Fruit fly (Drosophila melanogaster) whole organism, embryonic: ENCODE results near the gene Eato.

Experiments used
- Atf3 ChIP-seq: fragments of 200-800 bp; sonication (Bioruptor generic); optimal IDR thresholded peaks from 3 replicates; lab custom pipeline; 2016; ENCODE audit warnings: missing biosample characterization, missing genetic modification characterization
- Atf6 ChIP-seq: fragments of 200-800 bp; sonication (Bioruptor generic); IDR thresholded peaks from 2 replicates; pipeline ENCODE4 v1.3.6; 2022; ENCODE audit warnings: missing biosample characterization, missing genetic modification characterization
- Bdp1 ChIP-seq: fragments of 200-800 bp; sonication (Bioruptor generic); optimal IDR thresholded peaks from 3 replicates; lab custom pipeline; 2016; ENCODE audit warnings: missing biosample characterization, missing genetic modification characterization
- CG10147 ChIP-seq: fragments of 200-800 bp; sonication (Bioruptor generic); optimal IDR thresholded peaks from 2 replicates; lab custom pipeline; 2019; ENCODE audit warnings: missing biosample characterization, mild to moderate bottlenecking, missing genetic modification characterization, moderate library complexity
- CG10431 ChIP-seq: fragments of 200-800 bp; sonication (Bioruptor generic); optimal IDR thresholded peaks from 3 replicates; lab custom pipeline; 2018; ENCODE audit warnings: missing biosample characterization, mild to moderate bottlenecking, missing genetic modification characterization
- CG11085 ChIP-seq: fragments of 200-800 bp; sonication (Bioruptor generic); IDR thresholded peaks from 2 replicates; pipeline ENCODE4 v1.3.6; 2022; ENCODE audit warnings: missing biosample characterization, missing genetic modification characterization
- CG13775 ChIP-seq: fragments of 200-800 bp; sonication (Bioruptor generic); optimal IDR thresholded peaks from 3 replicates; lab custom pipeline; 2017; ENCODE audit warnings: missing biosample characterization, mild to moderate bottlenecking, missing genetic modification characterization
- CG1647 ChIP-seq: fragments of 200-800 bp; sonication (Bioruptor generic); optimal IDR thresholded peaks from 3 replicates; lab custom pipeline; 2016; ENCODE audit warnings: missing biosample characterization, missing genetic modification characterization
- CG2889 ChIP-seq: fragments of 200-800 bp; sonication (Bioruptor generic); IDR thresholded peaks from 3 replicates; pipeline ENCODE4 v1.3.6; 2022; ENCODE audit warnings: missing biosample characterization, missing genetic modification characterization
- CG31441 ChIP-seq: fragments of 200-800 bp; sonication (Bioruptor generic); IDR thresholded peaks from 2 replicates; pipeline ENCODE4 v1.3.6; 2022; ENCODE audit warnings: missing biosample characterization, missing genetic modification characterization
- CG33213 ChIP-seq: fragments of 200-800 bp; sonication (Bioruptor generic); optimal IDR thresholded peaks from 3 replicates; lab custom pipeline; 2016; ENCODE audit warnings: missing biosample characterization, missing genetic modification characterization
- CG34376 ChIP-seq: fragments of 200-800 bp; sonication (Bioruptor generic); optimal IDR thresholded peaks from 2 replicates; lab custom pipeline; 2018; ENCODE audit warnings: missing biosample characterization, mild to moderate bottlenecking, missing genetic modification characterization
- CG3995 ChIP-seq: fragments of 200-800 bp; sonication (Bioruptor generic); optimal IDR thresholded peaks from 3 replicates; lab custom pipeline; 2016; ENCODE audit warnings: missing biosample characterization, missing genetic modification characterization
- CG43689 ChIP-seq: fragments of 200-800 bp; sonication (Bioruptor generic); IDR thresholded peaks from 2 replicates; pipeline ENCODE4 v1.3.6; 2022; ENCODE audit warnings: missing biosample characterization, missing genetic modification characterization
- CG4707 ChIP-seq: fragments of 200-800 bp; sonication (Bioruptor generic); optimal IDR thresholded peaks from 2 replicates; lab custom pipeline; 2018; ENCODE audit warnings: missing biosample characterization, mild to moderate bottlenecking, missing genetic modification characterization, moderate library complexity
- CG8924 ChIP-seq: fragments of 200-800 bp; optimal IDR thresholded peaks from 3 replicates; lab custom pipeline; 2019; ENCODE audit warnings: missing biosample characterization, mild to moderate bottlenecking, missing genetic modification characterization, moderate library complexity
- CG8944 ChIP-seq: fragments of 200-800 bp; sonication (Bioruptor generic); optimal IDR thresholded peaks from 3 replicates; lab custom pipeline; 2016; ENCODE audit warnings: missing biosample characterization, missing genetic modification characterization
- Deaf1 ChIP-seq: fragments of 200-800 bp; optimal IDR thresholded peaks from 3 replicates; lab custom pipeline; 2019; ENCODE audit warnings: missing biosample characterization, mild to moderate bottlenecking, missing genetic modification characterization, moderate library complexity
- E2f1 ChIP-seq: fragments of 200-800 bp; sonication (Bioruptor generic); IDR thresholded peaks from 2 replicates; pipeline ENCODE4 v1.3.6; 2022; ENCODE audit warnings: missing biosample characterization, missing genetic modification characterization
- HLH54F ChIP-seq: fragments of 200-800 bp; sonication (Bioruptor generic); optimal IDR thresholded peaks from 3 replicates; lab custom pipeline; 2016; ENCODE audit warnings: missing biosample characterization, missing genetic modification characterization
- Hey ChIP-seq: fragments of 200-800 bp; sonication (Bioruptor generic); optimal IDR thresholded peaks from 3 replicates; lab custom pipeline; 2018; ENCODE audit warnings: missing biosample characterization, mild to moderate bottlenecking, missing genetic modification characterization
- Hr51 ChIP-seq, 2 experiments: fragments of 200-800 bp; sonication (Bioruptor generic); optimal IDR thresholded peaks; 2 replicates in 1 of 2; 3 replicates in 1 of 2; lab custom pipeline; 2016 to 2018; ENCODE audit warnings: missing biosample characterization in 2 of 2, missing genetic modification characterization in 2 of 2, mild to moderate bottlenecking in 1 of 2, moderate library complexity in 1 of 2
- Kr ChIP-seq: fragments of 200-800 bp; sonication (Bioruptor generic); optimal IDR thresholded peaks from 2 replicates; lab custom pipeline; 2017; ENCODE audit warnings: missing biosample characterization, mild to moderate bottlenecking, missing genetic modification characterization
- Nf-YB ChIP-seq: fragments of 200-800 bp; sonication (Bioruptor generic); optimal IDR thresholded peaks from 3 replicates; lab custom pipeline; 2019; ENCODE audit warnings: missing biosample characterization, mild to moderate bottlenecking, missing genetic modification characterization, moderate library complexity
- Poxn ChIP-seq: fragments of 200-800 bp; sonication (Bioruptor generic); IDR thresholded peaks from 2 replicates; pipeline ENCODE4 v1.3.6; 2022; ENCODE audit warnings: missing biosample characterization, missing genetic modification characterization
- Sin3A ChIP-seq: fragments of >200 bp; optimal IDR thresholded peaks from 2 replicates; lab custom pipeline; 2018
- Sox100B ChIP-seq: fragments of 200-800 bp; sonication (Bioruptor generic); optimal IDR thresholded peaks from 3 replicates; lab custom pipeline; 2018; ENCODE audit warnings: missing biosample characterization, mild to moderate bottlenecking, missing genetic modification characterization
- Sox102F ChIP-seq: fragments of 200-800 bp; sonication (Bioruptor generic); optimal IDR thresholded peaks from 2 replicates; lab custom pipeline; 2018; ENCODE audit warnings: missing biosample characterization, mild to moderate bottlenecking, missing genetic modification characterization, moderate library complexity
- Ssrp ChIP-seq: fragments of 200-800 bp; sonication (Bioruptor generic); optimal IDR thresholded peaks from 2 replicates; lab custom pipeline; 2018; ENCODE audit warnings: missing biosample characterization, mild to moderate bottlenecking, missing genetic modification characterization, moderate library complexity
- Trl ChIP-seq, 3 experiments: fragments of >200 bp in 2 of 3; fragments of 200-800 bp in 1 of 3; sonication (Bioruptor generic) in 1 of 3; optimal IDR thresholded peaks; 2 replicates in 1 of 3; 3 replicates in 2 of 3; lab custom pipeline; 2016 to 2017; ENCODE audit warnings: missing biosample characterization in 1 of 3, missing genetic modification characterization in 1 of 3
- Vsx1 ChIP-seq: fragments of 200-800 bp; sonication (Bioruptor generic); optimal IDR thresholded peaks from 2 replicates; lab custom pipeline; 2017; ENCODE audit warnings: missing biosample characterization, mild to moderate bottlenecking, missing genetic modification characterization, missing genetic modification reagents
- amos ChIP-seq: fragments of 200-800 bp; sonication (Bioruptor generic); IDR thresholded peaks from 2 replicates; pipeline ENCODE4 v1.3.6; 2022; ENCODE audit warnings: missing biosample characterization, missing genetic modification characterization; ENCODE audit not compliant: partially characterized antibody
- ase ChIP-seq: fragments of 200-800 bp; sonication (Bioruptor generic); IDR thresholded peaks from 3 replicates; pipeline ENCODE4 v1.3.6; 2022; ENCODE audit warnings: missing biosample characterization, missing genetic modification characterization
- bab2 ChIP-seq: fragments of 200-800 bp; sonication (Bioruptor generic); optimal IDR thresholded peaks from 2 replicates; lab custom pipeline; 2016; ENCODE audit warnings: missing biosample characterization, missing genetic modification characterization
- btn ChIP-seq: fragments of 200-800 bp; sonication (Bioruptor generic); optimal IDR thresholded peaks from 2 replicates; lab custom pipeline; 2016; ENCODE audit warnings: missing biosample characterization, missing genetic modification characterization
- chinmo ChIP-seq: fragments of 200-800 bp; sonication (Bioruptor generic); IDR thresholded peaks from 4 replicates; pipeline ENCODE4 v1.3.6; 2022; ENCODE audit warnings: missing biosample characterization, missing genetic modification characterization; ENCODE audit not compliant: partially characterized antibody
- cwo ChIP-seq: fragments of 200-800 bp; sonication (Bioruptor generic); optimal IDR thresholded peaks from 3 replicates; lab custom pipeline; 2017; ENCODE audit warnings: missing biosample characterization, missing genetic modification characterization, mild to moderate bottlenecking, moderate library complexity, missing genetic modification reagents
- danr ChIP-seq: fragments of 200-800 bp; sonication (Bioruptor generic); IDR thresholded peaks from 2 replicates; pipeline ENCODE4 v1.3.6; 2022; ENCODE audit warnings: missing biosample characterization, missing genetic modification characterization
- jigr1 ChIP-seq: fragments of 200-800 bp; sonication (Bioruptor generic); IDR thresholded peaks from 3 replicates; pipeline ENCODE4 v1.3.6; 2022; ENCODE audit warnings: missing biosample characterization, missing genetic modification characterization
- jing ChIP-seq: fragments of 200-800 bp; sonication (Bioruptor generic); optimal IDR thresholded peaks from 2 replicates; lab custom pipeline; 2018; ENCODE audit warnings: missing biosample characterization, mild to moderate bottlenecking, missing genetic modification characterization
- kni ChIP-seq: fragments of 200-800 bp; sonication (Bioruptor generic); optimal IDR thresholded peaks from 3 replicates; lab custom pipeline; 2017; ENCODE audit warnings: mild to moderate bottlenecking, missing biosample characterization, missing genetic modification reagents, missing genetic modification characterization
- lmd ChIP-seq: fragments of 200-800 bp; sonication (Bioruptor generic); IDR thresholded peaks from 2 replicates; pipeline ENCODE4 v1.3.6; 2022; ENCODE audit warnings: missing biosample characterization, missing genetic modification characterization
- nmo ChIP-seq: fragments of 200-800 bp; sonication (Bioruptor generic); optimal IDR thresholded peaks from 2 replicates; lab custom pipeline; 2018; ENCODE audit warnings: missing biosample characterization, mild to moderate bottlenecking, missing genetic modification characterization, moderate library complexity
- pfk ChIP-seq: fragments of 200-800 bp; sonication (Bioruptor generic); optimal IDR thresholded peaks from 2 replicates; lab custom pipeline; 2018; ENCODE audit warnings: missing biosample characterization, mild to moderate bottlenecking, missing genetic modification characterization, moderate library complexity
- phol ChIP-seq: fragments of 200-800 bp; sonication (Bioruptor generic); optimal IDR thresholded peaks from 3 replicates; lab custom pipeline; 2018; ENCODE audit warnings: missing biosample characterization, mild to moderate bottlenecking, missing genetic modification characterization, moderate library complexity
- schlank ChIP-seq: fragments of 200-800 bp; sonication (Bioruptor generic); optimal IDR thresholded peaks from 2 replicates; lab custom pipeline; 2018; ENCODE audit warnings: missing biosample characterization, mild to moderate bottlenecking, missing genetic modification characterization
- slou ChIP-seq: fragments of 200-800 bp; sonication (Bioruptor generic); optimal IDR thresholded peaks from 3 replicates; lab custom pipeline; 2016; ENCODE audit warnings: missing biosample characterization, missing genetic modification characterization
- sqz ChIP-seq: fragments of 200-800 bp; sonication (Bioruptor generic); optimal IDR thresholded peaks from 3 replicates; lab custom pipeline; 2018; ENCODE audit warnings: missing biosample characterization, mild to moderate bottlenecking, missing genetic modification characterization
- sr ChIP-seq: fragments of 200-800 bp; sonication (Bioruptor generic); IDR thresholded peaks from 3 replicates; pipeline ENCODE4 v1.3.6; 2022; ENCODE audit warnings: missing biosample characterization, missing genetic modification characterization
- tap ChIP-seq: fragments of 200-800 bp; optimal IDR thresholded peaks from 3 replicates; lab custom pipeline; 2019; ENCODE audit warnings: missing biosample characterization, mild to moderate bottlenecking, missing genetic modification characterization, moderate library complexity

Gene Eato

dm6 chr2L:13838647-13839390, 54.9 kb downstream of the Eato start (continued):
- TF ChIP-seq CG31441 (no peak; the same call in 1 of the 2 replicates), Sox102F (GFP tag; lab: Kevin White, UChicago) (no peak), CG8924 (tag; lab: Kevin White, UChicago) (no peak), CG11085 (GFP tag; lab: Robert Waterston, UW) (no peak), Ssrp (tag; lab: Kevin White, UChicago) (no peak), sr (GFP tag; lab: Robert Waterston, UW) (0 out of 3 replicates have a peak, but pooled peaks have one; percentile 20), CG3995 (GFP tag; lab: Kevin White, UChicago) (no peak), amos (GFP tag; lab: Robert Waterston, UW) (no peak), Kr (peak; percentile 26), CG8944 (GFP tag; lab: Kevin White, UChicago) (no peak), Hey (no peak), CG10431 (GFP tag; lab: Kevin White, UChicago) (no peak), HLH54F (GFP tag; lab: Kevin White, UChicago) (no peak), nmo (no peak), kni (GFP tag; lab: Kevin White, UChicago) (no peak), Vsx1 (peak; percentile 23), Sin3A (lab: Kevin White, UChicago) (no peak), CG43689 (GFP tag; lab: Robert Waterston, UW) (no peak), Poxn (GFP tag; lab: Robert Waterston, UW) (no peak), tap (tag; lab: Kevin White, UChicago) (peak; percentile 19), E2f1 (GFP tag; lab: Robert Waterston, UW) (no peak), jing (GFP tag; lab: Kevin White, UChicago) (no peak), slou (GFP tag; lab: Kevin White, UChicago) (no peak), Atf6 (GFP tag; lab: Robert Waterston, UW) (no peak), btn (GFP tag; lab: Kevin White, UChicago) (peak; percentile 16), jigr1 (no peak), Trl (optimal IDR thresholded peaks at IDR 0.05; lab: Kevin White, UChicago) (no peak), Trl (GFP tag; optimal IDR thresholded peaks at IDR 0.05; lab: Kevin White, UChicago) (peak; percentile 19), CG2889 (GFP tag; lab: Robert Waterston, UW) (no peak), Atf3 (GFP tag; lab: Kevin White, UChicago) (no peak), Nf-YB (no peak), Sox100B (GFP tag; lab: Kevin White, UChicago) (no peak), Deaf1 (tag; lab: Kevin White, UChicago) (no peak), bab2 (no peak), pfk (no peak), lmd (GFP tag; lab: Robert Waterston, UW) (no peak), ase (GFP tag; lab: Robert Waterston, UW) (no peak), CG13775 (GFP tag; lab: Kevin White, UChicago) (no peak), danr (no peak), chinmo (GFP tag; lab: Robert Waterston, UW) (peak; percentile 72; the same call in 2 of the 4 replicates), Hr51 (GFP tag; optimal IDR thresholded peaks at IDR 0.05; lab: Kevin White, UChicago) (peak in 1 of 2 experiments; percentile 43), sqz (GFP tag; lab: Kevin White, UChicago) (no peak), CG10147 (GFP tag; lab: Kevin White, UChicago) (no peak), CG33213 (GFP tag; lab: Kevin White, UChicago) (no peak), CG1647 (GFP tag; lab: Kevin White, UChicago) (no peak), cwo (GFP tag; lab: Kevin White, UChicago) (no peak), Bdp1 (GFP tag; lab: Kevin White, UChicago) (peak; percentile 36), phol (tag; lab: Kevin White, UChicago) (no peak), CG34376 (GFP tag; lab: Kevin White, UChicago) (no peak), CG4707 (GFP tag; lab: Kevin White, UChicago) (no peak), schlank (tag; lab: Kevin White, UChicago) (peak; percentile 11)
